Fruit fly (Drosophila melanogaster): Measurements from ENCODE around the gene Hexim.

Gene Hexim

dm6 chr3R:14659354-14659804 is at the start of gene Hexim:
Hexim (plus strand) TSS chr3R:14659438.
- TF ChIP-seq CG17801 (GFP tag; optimal IDR thresholded peaks at IDR 0.05; ENCODE audit: partially characterized antibody): peak; percentile 72

dm6 chr3R:14622571-14622970 is 36.7 kb upstream of the Hexim start:
- no peak for TF ChIP-seq CG17801 (GFP tag; optimal IDR thresholded peaks at IDR 0.05; ENCODE audit: partially characterized antibody)

- no peak for TF ChIP-seq CG17801 (GFP tag; optimal IDR thresholded peaks at IDR 0.05; ENCODE audit: partially characterized antibody)
Observed at dm6 chr3R:14624088-14624619, 35.1 kb upstream of the Hexim start.

- no peak for TF ChIP-seq CG17801 (GFP tag; optimal IDR thresholded peaks at IDR 0.05; ENCODE audit: partially characterized antibody)
Observed at dm6 chr3R:14624671-14625070, 34.6 kb upstream of the Hexim start.

- TF ChIP-seq CG17801 (GFP tag; optimal IDR thresholded peaks at IDR 0.05; ENCODE audit: partially characterized antibody): peak; percentile 29
Observed at dm6 chr3R:14625215-14626156, 33.8 kb upstream of the Hexim start, which contains the start of the genes put and His4r. put (minus strand) TSS chr3R:14625703. His4r (plus strand) TSS chr3R:14625755.

- no peak for TF ChIP-seq CG17801 (GFP tag; optimal IDR thresholded peaks at IDR 0.05; ENCODE audit: partially characterized antibody)
Observed at dm6 chr3R:14626781-14627180, 32.5 kb upstream of the Hexim start.

- peak; percentile 4 for TF ChIP-seq CG17801 (GFP tag; optimal IDR thresholded peaks at IDR 0.05; ENCODE audit: partially characterized antibody)
Observed at dm6 chr3R:14630119-14630623, 29.1 kb upstream of the Hexim start, which contains the start of gene Cad88C. Cad88C (plus strand) TSS chr3R:14630478.

dm6 chr3R:14631911-14632310 is 27.3 kb upstream of the Hexim start:
- no peak for TF ChIP-seq CG17801 (GFP tag; optimal IDR thresholded peaks at IDR 0.05; ENCODE audit: partially characterized antibody)

- no peak for TF ChIP-seq CG17801 (GFP tag; optimal IDR thresholded peaks at IDR 0.05; ENCODE audit: partially characterized antibody)
Observed at dm6 chr3R:14642463-14642862, 16.8 kb upstream of the Hexim start, which contains the start of gene CG7886. CG7886 (minus strand) TSS chr3R:14642563.

- TF ChIP-seq CG17801 (GFP tag; optimal IDR thresholded peaks at IDR 0.05; ENCODE audit: partially characterized antibody): peak; percentile 86
Observed at dm6 chr3R:14649307-14650239, 9.7 kb upstream of the Hexim start.

dm6 chr3R:14650367-14650766 is 8.9 kb upstream of the Hexim start:
- TF ChIP-seq CG17801 (GFP tag; optimal IDR thresholded peaks at IDR 0.05; ENCODE audit: partially characterized antibody): no peak

- TF ChIP-seq CG17801 (GFP tag; optimal IDR thresholded peaks at IDR 0.05; ENCODE audit: partially characterized antibody): no peak
Observed at dm6 chr3R:14651076-14651662, 8.1 kb upstream of the Hexim start.

dm6 chr3R:14652301-14652880 is 6.8 kb upstream of the Hexim start:
- TF ChIP-seq CG17801 (GFP tag; optimal IDR thresholded peaks at IDR 0.05; ENCODE audit: partially characterized antibody): no peak

Measured in ovary, adult (tissue).